Fruit fly (Drosophila melanogaster) Kc167 (cell line): ENCODE measurements around the gene betaTub85D.

Experiments
- Sin3A ChIP-seq: fragments of >200 bp; optimal IDR thresholded peaks from 2 replicates; lab custom pipeline; 2018; ENCODE audit warnings: missing external identifiers
- h ChIP-seq: fragments of >200 bp; optimal IDR thresholded peaks from 3 replicates; lab custom pipeline; 2018; ENCODE audit warnings: missing external identifiers
- insv ChIP-seq: fragments of >200 bp; optimal IDR thresholded peaks from 3 replicates; lab custom pipeline; 2018; ENCODE audit warnings: missing external identifiers
- psq ChIP-seq: fragments of >200 bp; optimal IDR thresholded peaks from 2 replicates; lab custom pipeline; 2017; ENCODE audit warnings: missing external identifiers
- ttk ChIP-seq: sonication (Bioruptor generic); optimal IDR thresholded peaks from 2 replicates; lab custom pipeline; 2017; ENCODE audit warnings: missing external identifiers

dm6 chr3R:9424061-9424665 lies 14.1 kb upstream of the betaTub85D start:
- no peak for TF ChIP-seq psq
- TF ChIP-seq ttk (lab: Kevin White, UChicago): no peak
- TF ChIP-seq insv (lab: Kevin White, UChicago): no peak
- TF ChIP-seq h (lab: Kevin White, UChicago): no peak
- no peak for TF ChIP-seq Sin3A (lab: Kevin White, UChicago)
